Fruit fly (Drosophila melanogaster) whole organism, embryonic: ENCODE results near the gene elfless.

Source experiments
- BEAF-32 ChIP-seq: fragments of 200-800 bp; sonication (Bioruptor generic); optimal IDR thresholded peaks from 3 replicates; lab custom pipeline; 2017; ENCODE audit warnings: missing biosample characterization, missing genetic modification characterization, mild to moderate bottlenecking, moderate library complexity, missing genetic modification reagents
- CG10431 ChIP-seq: fragments of 200-800 bp; sonication (Bioruptor generic); optimal IDR thresholded peaks from 3 replicates; lab custom pipeline; 2018; ENCODE audit warnings: missing biosample characterization, mild to moderate bottlenecking, missing genetic modification characterization
- CG10543 ChIP-seq: fragments of 200-800 bp; sonication (Bioruptor generic); optimal IDR thresholded peaks from 3 replicates; lab custom pipeline; 2017; ENCODE audit warnings: missing biosample characterization, mild to moderate bottlenecking, missing genetic modification characterization, moderate library complexity
- CG1832 ChIP-seq: fragments of 200-800 bp; sonication (Bioruptor generic); optimal IDR thresholded peaks from 2 replicates; lab custom pipeline; 2017; ENCODE audit warnings: missing biosample characterization, mild to moderate bottlenecking, missing genetic modification characterization, inconsistent platforms
- CG2202 ChIP-seq: fragments of 200-800 bp; sonication (Bioruptor generic); optimal IDR thresholded peaks from 2 replicates; lab custom pipeline; 2018; ENCODE audit warnings: missing biosample characterization, mild to moderate bottlenecking, missing genetic modification characterization
- CG2712 ChIP-seq: fragments of 200-800 bp; optimal IDR thresholded peaks from 3 replicates; lab custom pipeline; 2019; ENCODE audit warnings: missing biosample characterization, mild to moderate bottlenecking, missing genetic modification characterization, moderate library complexity
- CG3065 ChIP-seq: fragments of 200-800 bp; sonication (Bioruptor generic); optimal IDR thresholded peaks from 2 replicates; lab custom pipeline; 2016; ENCODE audit warnings: missing biosample characterization, missing genetic modification characterization
- CG5180 ChIP-seq: fragments of 200-800 bp; sonication (Bioruptor generic); optimal IDR thresholded peaks from 3 replicates; lab custom pipeline; 2017; ENCODE audit warnings: missing biosample characterization, missing genetic modification characterization, mild to moderate bottlenecking, moderate library complexity, missing genetic modification reagents
- CG6654 ChIP-seq: fragments of 200-800 bp; sonication (Bioruptor generic); optimal IDR thresholded peaks from 2 replicates; lab custom pipeline; 2017; ENCODE audit warnings: missing biosample characterization, mild to moderate bottlenecking, missing genetic modification characterization
- CG7372 ChIP-seq: fragments of 200-800 bp; sonication (Bioruptor generic); IDR thresholded peaks from 2 replicates; pipeline ENCODE4 v1.3.6; 2022; ENCODE audit warnings: missing biosample characterization, missing genetic modification characterization
- CG7786 ChIP-seq: fragments of 200-800 bp; sonication (Bioruptor generic); optimal IDR thresholded peaks from 2 replicates; lab custom pipeline; 2016; ENCODE audit warnings: missing biosample characterization, missing genetic modification characterization
- CG8944 ChIP-seq: fragments of 200-800 bp; sonication (Bioruptor generic); optimal IDR thresholded peaks from 3 replicates; lab custom pipeline; 2016; ENCODE audit warnings: missing biosample characterization, missing genetic modification characterization
- CTCF ChIP-seq: fragments of 200-800 bp; sonication (Bioruptor generic); optimal IDR thresholded peaks from 2 replicates; lab custom pipeline; 2017; ENCODE audit warnings: missing biosample characterization, mild to moderate bottlenecking, missing genetic modification characterization, moderate library complexity
- Deaf1 ChIP-seq: fragments of 200-800 bp; optimal IDR thresholded peaks from 3 replicates; lab custom pipeline; 2019; ENCODE audit warnings: missing biosample characterization, mild to moderate bottlenecking, missing genetic modification characterization, moderate library complexity
- E2f2 ChIP-seq: fragments of 200-800 bp; sonication (Bioruptor generic); IDR thresholded peaks from 2 replicates; pipeline ENCODE4 v1.3.6; 2022; ENCODE audit warnings: missing biosample characterization, missing genetic modification characterization
- ERR ChIP-seq: fragments of 200-800 bp; sonication (Bioruptor generic); optimal IDR thresholded peaks from 2 replicates; lab custom pipeline; 2016; ENCODE audit warnings: missing biosample characterization, missing genetic modification characterization
- Elba2 ChIP-seq: fragments of 200-800 bp; sonication (Bioruptor generic); optimal IDR thresholded peaks from 3 replicates; lab custom pipeline; 2016; ENCODE audit warnings: missing biosample characterization, missing genetic modification characterization
- Gug ChIP-seq: fragments of 200-800 bp; sonication (Bioruptor generic); IDR thresholded peaks from 4 replicates; pipeline ENCODE4 v1.3.6; 2022; ENCODE audit warnings: missing biosample characterization, missing genetic modification characterization
- HLHmδ ChIP-seq: fragments of 200-800 bp; sonication (Bioruptor generic); optimal IDR thresholded peaks from 2 replicates; lab custom pipeline; 2018; ENCODE audit warnings: missing biosample characterization, mild to moderate bottlenecking, missing genetic modification characterization, moderate library complexity
- HmgD ChIP-seq: fragments of 200-800 bp; sonication (Bioruptor generic); optimal IDR thresholded peaks from 3 replicates; lab custom pipeline; 2016; ENCODE audit warnings: missing biosample characterization, missing genetic modification characterization
- Jarid2 ChIP-seq: fragments of 200-800 bp; sonication (Bioruptor generic); optimal IDR thresholded peaks from 3 replicates; lab custom pipeline; 2017; ENCODE audit warnings: mild to moderate bottlenecking, missing biosample characterization, missing genetic modification reagents, missing genetic modification characterization
- Med ChIP-seq: fragments of 200-800 bp; sonication (Bioruptor generic); peaks from one replicate; lab custom pipeline; 2016; ENCODE audit warnings: missing biosample characterization, missing genetic modification characterization, mild to moderate bottlenecking, inconsistent platforms, moderate library complexity
- Oaz ChIP-seq: fragments of 200-800 bp; sonication (Bioruptor generic); IDR thresholded peaks from 2 replicates; pipeline ENCODE4 v1.3.6; 2022; ENCODE audit warnings: missing biosample characterization, missing genetic modification characterization
- Oli ChIP-seq: fragments of 200-800 bp; sonication (Bioruptor generic); optimal IDR thresholded peaks from 2 replicates; lab custom pipeline; 2018; ENCODE audit warnings: missing biosample characterization, mild to moderate bottlenecking, missing genetic modification characterization, moderate library complexity
- Opbp ChIP-seq: fragments of 200-800 bp; sonication (Bioruptor generic); IDR thresholded peaks from 3 replicates; pipeline ENCODE4 v1.3.6; 2022; ENCODE audit warnings: missing biosample characterization, missing genetic modification characterization; ENCODE audit not compliant: partially characterized antibody
- Rfx ChIP-seq: fragments of 200-800 bp; sonication (Bioruptor generic); IDR thresholded peaks from 2 replicates; pipeline ENCODE4 v1.3.6; 2022; ENCODE audit warnings: missing biosample characterization, missing genetic modification characterization
- amos ChIP-seq: fragments of 200-800 bp; sonication (Bioruptor generic); IDR thresholded peaks from 2 replicates; pipeline ENCODE4 v1.3.6; 2022; ENCODE audit warnings: missing biosample characterization, missing genetic modification characterization; ENCODE audit not compliant: partially characterized antibody
- dati ChIP-seq: fragments of 200-800 bp; sonication (Bioruptor generic); IDR thresholded peaks from 2 replicates; pipeline ENCODE4 v1.3.6; 2022; ENCODE audit warnings: missing biosample characterization, missing genetic modification characterization
- ewg ChIP-seq: fragments of 200-800 bp; sonication (Bioruptor generic); optimal IDR thresholded peaks from 3 replicates; lab custom pipeline; 2017; ENCODE audit warnings: mild to moderate bottlenecking, missing biosample characterization, missing genetic modification reagents, missing genetic modification characterization
- fd102C ChIP-seq: fragments of 200-800 bp; sonication (Bioruptor generic); optimal IDR thresholded peaks from 2 replicates; lab custom pipeline; 2018; ENCODE audit warnings: missing biosample characterization, mild to moderate bottlenecking, missing genetic modification characterization, moderate library complexity
- ftz-f1 ChIP-seq: fragments of 200-800 bp; sonication (Bioruptor generic); optimal IDR thresholded peaks from 2 replicates; lab custom pipeline; 2016; ENCODE audit warnings: missing biosample characterization, missing genetic modification characterization
- gcm2 ChIP-seq: fragments of 200-800 bp; sonication (Bioruptor generic); optimal IDR thresholded peaks from 2 replicates; lab custom pipeline; 2016; ENCODE audit warnings: missing biosample characterization, missing genetic modification characterization
- gfzf ChIP-seq: fragments of 200-800 bp; sonication (Bioruptor generic); optimal IDR thresholded peaks from 2 replicates; lab custom pipeline; 2016; ENCODE audit warnings: missing biosample characterization, mild to moderate bottlenecking, missing genetic modification characterization, moderate library complexity
- hbn ChIP-seq: fragments of 200-800 bp; sonication (Bioruptor generic); IDR thresholded peaks from 2 replicates; pipeline ENCODE4 v1.3.6; 2022; ENCODE audit warnings: missing biosample characterization, missing genetic modification characterization; ENCODE audit not compliant: partially characterized antibody
- jing ChIP-seq: fragments of 200-800 bp; sonication (Bioruptor generic); optimal IDR thresholded peaks from 2 replicates; lab custom pipeline; 2018; ENCODE audit warnings: missing biosample characterization, mild to moderate bottlenecking, missing genetic modification characterization
- nom ChIP-seq: fragments of 200-800 bp; sonication (Bioruptor generic); optimal IDR thresholded peaks from 2 replicates; lab custom pipeline; 2017; ENCODE audit warnings: missing biosample characterization, missing genetic modification characterization, mild to moderate bottlenecking, moderate library complexity, missing genetic modification reagents
- pb ChIP-seq: fragments of 200-800 bp; sonication (Bioruptor generic); optimal IDR thresholded peaks from 3 replicates; lab custom pipeline; 2016; ENCODE audit warnings: missing biosample characterization, missing genetic modification characterization
- sd ChIP-seq: fragments of 200-800 bp; sonication (Bioruptor generic); optimal IDR thresholded peaks from 3 replicates; lab custom pipeline; 2018; ENCODE audit warnings: missing biosample characterization, mild to moderate bottlenecking, missing genetic modification characterization, moderate library complexity
- sisA ChIP-seq: fragments of 200-800 bp; sonication (Bioruptor generic); IDR thresholded peaks from 2 replicates; pipeline ENCODE4 v1.3.6; 2022; ENCODE audit warnings: missing biosample characterization, missing genetic modification characterization
- yki ChIP-seq: fragments of >200 bp; optimal IDR thresholded peaks from 3 replicates; lab custom pipeline; 2018
- zen ChIP-seq: fragments of 200-800 bp; sonication (Bioruptor generic); optimal IDR thresholded peaks from 3 replicates; lab custom pipeline; 2018; ENCODE audit warnings: missing biosample characterization, mild to moderate bottlenecking, missing genetic modification characterization, moderate library complexity
- zen2 ChIP-seq: fragments of 200-800 bp; sonication (Bioruptor generic); IDR thresholded peaks from 3 replicates; pipeline ENCODE4 v1.3.6; 2022; ENCODE audit warnings: missing biosample characterization, missing genetic modification characterization; ENCODE audit not compliant: partially characterized antibody

elfless gene

DNA sequence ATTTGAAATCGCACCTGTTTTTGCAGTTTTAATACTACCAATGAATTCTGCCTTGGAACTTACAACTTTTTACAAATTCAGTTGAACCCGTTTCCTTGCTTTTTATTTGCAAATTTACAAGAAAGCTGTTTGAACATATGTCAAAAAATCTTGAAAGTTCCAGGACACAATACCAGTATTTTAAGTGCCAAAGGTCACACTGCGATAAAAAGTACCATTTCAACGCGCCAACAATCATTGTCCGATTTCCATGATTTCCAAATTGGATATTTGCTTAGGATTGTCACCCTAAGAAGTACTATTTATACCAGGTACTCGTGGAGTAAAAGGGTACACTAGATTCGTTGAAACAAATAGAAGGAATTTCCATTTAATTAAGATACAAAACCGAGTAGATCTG is at the start of gene elfless:
TSS of gene elfless (minus strand) at position 101 of the 400 bp plus-strand sequence.
- TF ChIP-seq CG10543 (GFP tag; lab: Kevin White, UChicago) = no peak
- TF ChIP-seq zen = no peak
- TF ChIP-seq dati (GFP tag; lab: Robert Waterston, UW) = no peak
- TF ChIP-seq E2f2 = no peak
- no peak for TF ChIP-seq Rfx
- TF ChIP-seq CG7786 (GFP tag; lab: Kevin White, UChicago) = no peak
- TF ChIP-seq CG1832 (GFP tag; lab: Kevin White, UChicago) = no peak
- no peak for TF ChIP-seq Gug (GFP tag; lab: Robert Waterston, UW)
- TF ChIP-seq CG10431 (GFP tag; lab: Kevin White, UChicago) = no peak
- TF ChIP-seq hbn = no peak
- no peak for TF ChIP-seq amos (GFP tag; lab: Robert Waterston, UW)
- no peak for TF ChIP-seq Elba2 (GFP tag; lab: Kevin White, UChicago)
- no peak for TF ChIP-seq yki (lab: Kevin White, UChicago)
- no peak for TF ChIP-seq CG2202
- no peak for TF ChIP-seq ftz-f1 (GFP tag; lab: Kevin White, UChicago)
- TF ChIP-seq gfzf (GFP tag; lab: Kevin White, UChicago) = no peak
- TF ChIP-seq sd (tag; lab: Kevin White, UChicago) = no peak
- no peak for TF ChIP-seq CG2712 (tag; lab: Kevin White, UChicago)
- no peak for TF ChIP-seq fd102C (GFP tag; lab: Kevin White, UChicago)

DNA sequence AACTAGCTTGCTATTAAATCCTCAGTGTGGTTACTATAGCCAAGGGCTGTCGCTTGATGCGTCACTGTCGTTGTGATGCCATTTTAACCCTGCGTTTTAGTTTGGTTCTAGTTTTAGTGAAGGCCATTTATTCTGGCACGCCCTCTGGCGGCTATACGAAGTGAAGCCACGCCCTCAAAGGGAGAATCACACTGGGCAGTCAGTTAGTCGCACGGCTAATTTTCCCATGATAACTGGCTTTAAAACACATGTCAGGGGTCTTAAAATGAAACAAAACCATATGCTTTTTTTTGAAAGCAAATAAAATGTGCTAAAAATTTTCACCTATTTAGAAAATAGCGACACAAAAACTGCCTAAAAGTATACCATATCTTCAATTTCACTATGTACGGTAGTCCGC is 21.5 kb upstream of the elfless start:
- TF ChIP-seq CTCF (GFP tag; lab: Kevin White, UChicago) (peak; percentile 85), CG3065 (GFP tag; lab: Kevin White, UChicago) (peak; percentile 73), CG7372 (GFP tag; lab: Robert Waterston, UW) (no peak)

DNA sequence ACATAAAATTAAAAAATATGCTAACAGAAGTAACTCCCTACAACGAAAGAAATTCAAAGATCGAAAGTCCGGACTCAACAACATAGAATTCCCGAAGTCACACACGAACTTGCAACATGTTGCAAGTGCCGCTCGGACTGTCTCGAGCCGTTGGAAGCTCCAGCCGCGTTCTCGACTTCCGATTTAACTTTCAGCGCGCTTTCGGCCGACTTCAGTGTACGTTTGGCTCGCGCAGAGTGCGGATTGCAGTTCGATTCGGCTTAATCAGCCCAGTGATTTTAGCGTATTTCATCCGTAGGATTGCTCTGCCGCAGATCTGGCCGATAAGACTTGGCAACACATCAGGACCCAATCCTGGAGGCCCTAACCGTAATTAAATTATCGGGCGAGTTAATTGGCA is 893 bp upstream of the elfless start, which contains the start of gene rdo:
TSS of gene rdo (plus strand) at position 213 of the 400 bp plus-strand sequence.
- TF ChIP-seq CG10431 (GFP tag; lab: Kevin White, UChicago) (no peak), sisA (GFP tag; lab: Robert Waterston, UW) (0 out of 2 replicates have a peak, but pooled peaks have one; percentile 15), Jarid2 (GFP tag; lab: Kevin White, UChicago) (peak; percentile 40), zen2 (GFP tag; lab: Robert Waterston, UW) (no peak), HLHmδ (GFP tag; lab: Kevin White, UChicago) (no peak), Deaf1 (peak; percentile 79), CG5180 (GFP tag; lab: Kevin White, UChicago) (peak; percentile 96), CG6654 (GFP tag; lab: Kevin White, UChicago) (no peak), HmgD (GFP tag; lab: Kevin White, UChicago) (no peak), Oli (tag; lab: Kevin White, UChicago) (no peak)

DNA sequence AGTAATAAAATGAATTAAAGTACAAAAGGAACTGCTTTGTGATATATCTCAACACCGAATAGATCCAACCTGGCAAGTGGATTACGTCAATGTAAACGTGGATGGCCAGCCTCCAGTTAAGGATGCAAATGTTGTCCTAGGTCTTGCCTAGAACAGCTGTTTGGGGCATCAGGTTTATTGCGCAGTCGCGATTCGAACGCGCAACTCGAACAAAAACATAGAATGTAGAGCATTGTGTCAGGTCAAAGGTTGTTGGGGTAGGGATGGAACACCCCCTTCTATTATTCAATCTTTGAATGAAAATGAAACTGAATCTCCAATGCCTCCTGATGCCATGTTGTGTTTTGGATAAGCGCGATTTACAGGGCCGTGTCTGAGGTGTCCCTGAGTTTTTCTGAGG is 1.6 kb downstream of the elfless start:
- TF ChIP-seq pb (GFP tag; lab: Kevin White, UChicago) (no peak), CG5180 (GFP tag; lab: Kevin White, UChicago) (peak; percentile 96), Opbp (GFP tag; lab: Robert Waterston, UW) (no peak), jing (GFP tag; lab: Kevin White, UChicago) (no peak), gcm2 (GFP tag; lab: Kevin White, UChicago) (no peak), ERR (GFP tag; lab: Kevin White, UChicago) (no peak), ewg (GFP tag; lab: Kevin White, UChicago) (peak; percentile 83), BEAF-32 (GFP tag; lab: Kevin White, UChicago) (no peak), Med (GFP tag; lab: Kevin White, UChicago) (no peak), nom (no peak), Oaz (GFP tag; lab: Robert Waterston, UW) (no peak), CG8944 (GFP tag; lab: Kevin White, UChicago) (no peak)
